Worm (Caenorhabditis elegans) whole organism, early embryonic: ENCODE measurements around the gene sym-1.

ENCODE experiments used
- ama-1 ChIP-seq: fragments of 150-350 bp; optimal IDR thresholded peaks from 2 replicates; lab custom pipeline; 2014
- ets-7 ChIP-seq: sonication (generic microtip); optimal IDR thresholded peaks from 2 replicates; lab custom pipeline; 2016; ENCODE audit warnings: missing genotype, missing genetic modification characterization, missing compliant biosample characterization
- flt-1 ChIP-seq: fragments of 200-800 bp; sonication (Bioruptor generic); IDR thresholded peaks from 2 replicates; pipeline ENCODE4 v1.3.6; 2022; ENCODE audit warnings: missing genetic modification characterization, missing compliant biosample characterization
- hmbx-1 ChIP-seq: sonication (generic microtip); optimal IDR thresholded peaks from 2 replicates; lab custom pipeline; 2016; ENCODE audit warnings: mild to moderate bottlenecking, missing genetic modification characterization, missing compliant biosample characterization

- TF ChIP-seq ama-1 (lab: Kevin White, UChicago) (no peak), flt-1 (GFP tag; lab: Robert Waterston, UW) (no peak), hmbx-1 (tag; lab: Kevin White, UChicago) (no peak), ets-7 (tag; lab: Kevin White, UChicago) (no peak)
These were observed 17.8 kb downstream of the sym-1 start, which contains the start of gene C44H4.6 for ce11 chrX:14599245-14599644.
